Fruit fly (Drosophila melanogaster) whole organism, embryonic: ENCODE measurements around the gene AsnRS.

ENCODE experiments used
- Adf1 ChIP-seq: fragments of 200-800 bp; sonication (Bioruptor generic); IDR thresholded peaks from 2 replicates; pipeline ENCODE4 v1.3.6; 2022; ENCODE audit warnings: missing biosample characterization, missing genetic modification characterization
- Asciz ChIP-seq: fragments of 200-800 bp; sonication (Bioruptor generic); optimal IDR thresholded peaks from 2 replicates; lab custom pipeline; 2017; ENCODE audit warnings: missing biosample characterization, mild to moderate bottlenecking, missing genetic modification characterization, missing genetic modification reagents
- CG1024 ChIP-seq: fragments of 200-800 bp; sonication (Bioruptor generic); IDR thresholded peaks from 2 replicates; pipeline ENCODE4 v1.3.6; 2022; ENCODE audit warnings: missing biosample characterization, missing genetic modification characterization
- CG10274 ChIP-seq: fragments of 200-800 bp; sonication (Bioruptor generic); optimal IDR thresholded peaks from 3 replicates; lab custom pipeline; 2017; ENCODE audit warnings: missing biosample characterization, mild to moderate bottlenecking, missing genetic modification characterization
- CG10654 ChIP-seq: fragments of 200-800 bp; sonication (Bioruptor generic); optimal IDR thresholded peaks from 2 replicates; lab custom pipeline; 2016; ENCODE audit warnings: missing biosample characterization, missing genetic modification characterization
- CG10959 ChIP-seq: fragments of 200-800 bp; sonication (Bioruptor generic); IDR thresholded peaks from 2 replicates; pipeline ENCODE4 v1.3.6; 2022; ENCODE audit warnings: missing biosample characterization, missing genetic modification characterization
- CG10979 ChIP-seq: fragments of 200-800 bp; sonication (Bioruptor generic); optimal IDR thresholded peaks from 2 replicates; lab custom pipeline; 2018; ENCODE audit warnings: missing biosample characterization, mild to moderate bottlenecking, missing genetic modification characterization, moderate library complexity
- CG11456 ChIP-seq: fragments of 200-800 bp; sonication (Bioruptor generic); IDR thresholded peaks from 3 replicates; pipeline ENCODE4 v1.3.6; 2022; ENCODE audit warnings: missing biosample characterization, missing genetic modification characterization
- CG12219 ChIP-seq: fragments of 200-800 bp; sonication (Bioruptor generic); optimal IDR thresholded peaks from 3 replicates; lab custom pipeline; 2018; ENCODE audit warnings: missing biosample characterization, mild to moderate bottlenecking, missing genetic modification characterization
- CG12236 ChIP-seq: fragments of 200-800 bp; sonication (Bioruptor generic); optimal IDR thresholded peaks from 2 replicates; lab custom pipeline; 2016; ENCODE audit warnings: missing biosample characterization, missing genetic modification characterization
- CG15011 ChIP-seq: fragments of 200-800 bp; sonication (Bioruptor generic); optimal IDR thresholded peaks from 3 replicates; lab custom pipeline; 2018; ENCODE audit warnings: missing biosample characterization, mild to moderate bottlenecking, missing genetic modification characterization
- CG15479 ChIP-seq: fragments of 200-800 bp; sonication (Bioruptor generic); optimal IDR thresholded peaks from 3 replicates; lab custom pipeline; 2019; ENCODE audit warnings: missing biosample characterization, mild to moderate bottlenecking, missing genetic modification characterization, moderate library complexity
- CG16815 ChIP-seq: fragments of 200-800 bp; sonication (Bioruptor generic); optimal IDR thresholded peaks from 3 replicates; lab custom pipeline; 2017; ENCODE audit warnings: missing biosample characterization, mild to moderate bottlenecking, missing genetic modification characterization
- CG17829 ChIP-seq: fragments of 200-800 bp; optimal IDR thresholded peaks from 2 replicates; lab custom pipeline; 2019; ENCODE audit warnings: missing biosample characterization, mild to moderate bottlenecking, missing genetic modification characterization, moderate library complexity
- CG3065 ChIP-seq: fragments of 200-800 bp; sonication (Bioruptor generic); optimal IDR thresholded peaks from 2 replicates; lab custom pipeline; 2016; ENCODE audit warnings: missing biosample characterization, missing genetic modification characterization
- CG3407 ChIP-seq: fragments of 200-800 bp; sonication (Bioruptor generic); optimal IDR thresholded peaks from 2 replicates; lab custom pipeline; 2018; ENCODE audit warnings: missing biosample characterization, mild to moderate bottlenecking, missing genetic modification characterization
- CG4282 ChIP-seq: fragments of 200-800 bp; sonication (Bioruptor generic); optimal IDR thresholded peaks from 2 replicates; lab custom pipeline; 2016; ENCODE audit warnings: missing biosample characterization, missing genetic modification characterization
- CG4328 ChIP-seq: fragments of 200-800 bp; sonication (Bioruptor generic); optimal IDR thresholded peaks from 3 replicates; lab custom pipeline; 2017; ENCODE audit warnings: missing biosample characterization, missing genetic modification reagents, missing genetic modification characterization
- CG4360 ChIP-seq: fragments of 200-800 bp; sonication (Bioruptor generic); IDR thresholded peaks from 2 replicates; pipeline ENCODE4 v1.3.6; 2022; ENCODE audit warnings: missing biosample characterization, missing genetic modification characterization
- CG6683 ChIP-seq: fragments of 200-800 bp; sonication (Bioruptor generic); optimal IDR thresholded peaks from 2 replicates; lab custom pipeline; 2017; ENCODE audit warnings: missing biosample characterization, mild to moderate bottlenecking, missing genetic modification characterization, missing genetic modification reagents
- CG7271 ChIP-seq: fragments of 200-800 bp; sonication (Bioruptor generic); optimal IDR thresholded peaks from 2 replicates; lab custom pipeline; 2018; ENCODE audit warnings: missing biosample characterization, mild to moderate bottlenecking, missing genetic modification characterization, moderate library complexity
- CG7372 ChIP-seq: fragments of 200-800 bp; sonication (Bioruptor generic); IDR thresholded peaks from 2 replicates; pipeline ENCODE4 v1.3.6; 2022; ENCODE audit warnings: missing biosample characterization, missing genetic modification characterization
- CG9727 ChIP-seq: fragments of 200-800 bp; sonication (Bioruptor generic); optimal IDR thresholded peaks from 3 replicates; lab custom pipeline; 2017; ENCODE audit warnings: missing biosample characterization, mild to moderate bottlenecking, missing genetic modification characterization
- Dek ChIP-seq: fragments of 200-800 bp; sonication (Bioruptor generic); optimal IDR thresholded peaks from 3 replicates; lab custom pipeline; 2019; ENCODE audit warnings: missing biosample characterization, mild to moderate bottlenecking, missing genetic modification characterization, moderate library complexity
- Drgx ChIP-seq: fragments of 200-800 bp; sonication (Bioruptor generic); IDR thresholded peaks from 2 replicates; pipeline ENCODE4 v1.3.6; 2022; ENCODE audit warnings: missing biosample characterization, missing genetic modification characterization
- GATAe ChIP-seq: fragments of 200-800 bp; sonication (Bioruptor generic); conservative IDR thresholded peaks from 2 replicates; pipeline ENCODE4 v1.3.6; 2022; ENCODE audit warnings: missing biosample characterization, missing genetic modification characterization
- HLH54F ChIP-seq: fragments of 200-800 bp; sonication (Bioruptor generic); optimal IDR thresholded peaks from 3 replicates; lab custom pipeline; 2016; ENCODE audit warnings: missing biosample characterization, missing genetic modification characterization
- Hmr ChIP-seq: fragments of 200-800 bp; sonication (Bioruptor generic); optimal IDR thresholded peaks from 3 replicates; lab custom pipeline; 2017; ENCODE audit warnings: mild to moderate bottlenecking, missing biosample characterization, missing genetic modification reagents, missing genetic modification characterization
- Hr78 ChIP-seq, 2 experiments: fragments of 200-800 bp in 1 of 2; fragments of >200 bp in 1 of 2; sonication (Bioruptor generic) in 1 of 2; optimal IDR thresholded peaks; 2 replicates each; lab custom pipeline; 2017 to 2019; ENCODE audit warnings: missing biosample characterization in 2 of 2, missing genetic modification characterization in 2 of 2, mild to moderate bottlenecking in 1 of 2, moderate library complexity in 1 of 2
- Lim3 ChIP-seq: fragments of 200-800 bp; sonication (Bioruptor generic); IDR thresholded peaks from 2 replicates; pipeline ENCODE4 v1.3.6; 2022; ENCODE audit warnings: missing biosample characterization, missing genetic modification characterization
- MESR4 ChIP-seq: fragments of 200-800 bp; sonication (Bioruptor generic); optimal IDR thresholded peaks from 2 replicates; lab custom pipeline; 2018; ENCODE audit warnings: missing biosample characterization, mild to moderate bottlenecking, missing genetic modification characterization, moderate library complexity
- Myb ChIP-seq: fragments of 200-800 bp; sonication (Bioruptor generic); optimal IDR thresholded peaks from 2 replicates; lab custom pipeline; 2016; ENCODE audit warnings: missing biosample characterization, missing genetic modification characterization
- Nf-YB ChIP-seq: fragments of 200-800 bp; sonication (Bioruptor generic); optimal IDR thresholded peaks from 3 replicates; lab custom pipeline; 2019; ENCODE audit warnings: missing biosample characterization, mild to moderate bottlenecking, missing genetic modification characterization, moderate library complexity
- Ravus ChIP-seq: fragments of 200-800 bp; sonication (Bioruptor generic); IDR thresholded peaks from 2 replicates; pipeline ENCODE4 v1.3.6; 2022; ENCODE audit warnings: missing biosample characterization, missing genetic modification characterization
- abd-A ChIP-seq: fragments of 200-800 bp; sonication (Bioruptor generic); optimal IDR thresholded peaks from 3 replicates; lab custom pipeline; 2019; ENCODE audit warnings: missing biosample characterization, mild to moderate bottlenecking, missing genetic modification characterization, moderate library complexity
- chn ChIP-seq: fragments of 200-800 bp; sonication (Bioruptor generic); optimal IDR thresholded peaks from 2 replicates; lab custom pipeline; 2016; ENCODE audit warnings: missing biosample characterization, missing genetic modification characterization
- dan ChIP-seq: fragments of 200-800 bp; sonication (Bioruptor generic); IDR thresholded peaks from 2 replicates; pipeline ENCODE4 v1.3.6; 2022; ENCODE audit warnings: missing biosample characterization, missing genetic modification characterization
- dati ChIP-seq: fragments of 200-800 bp; sonication (Bioruptor generic); IDR thresholded peaks from 2 replicates; pipeline ENCODE4 v1.3.6; 2022; ENCODE audit warnings: missing biosample characterization, missing genetic modification characterization
- dpn ChIP-seq, 2 experiments: fragments of 200-800 bp; sonication (Bioruptor generic); optimal IDR thresholded peaks; 3 replicates each; lab custom pipeline; 2016; ENCODE audit warnings: missing biosample characterization in 2 of 2, missing genetic modification characterization in 2 of 2
- emc ChIP-seq: fragments of 200-800 bp; sonication (Bioruptor generic); optimal IDR thresholded peaks from 2 replicates; lab custom pipeline; 2016; ENCODE audit warnings: missing biosample characterization, missing genetic modification characterization
- en ChIP-seq: fragments of 200-800 bp; sonication (Bioruptor generic); optimal IDR thresholded peaks from 2 replicates; lab custom pipeline; 2016; ENCODE audit warnings: missing biosample characterization, missing genetic modification characterization
- ewg ChIP-seq: fragments of 200-800 bp; sonication (Bioruptor generic); optimal IDR thresholded peaks from 3 replicates; lab custom pipeline; 2017; ENCODE audit warnings: mild to moderate bottlenecking, missing biosample characterization, missing genetic modification reagents, missing genetic modification characterization
- grn ChIP-seq: fragments of 200-800 bp; sonication (Bioruptor generic); optimal IDR thresholded peaks from 3 replicates; lab custom pipeline; 2017; ENCODE audit warnings: missing biosample characterization, missing genetic modification characterization
- hb ChIP-seq: fragments of 200-800 bp; sonication (Bioruptor generic); IDR thresholded peaks from 3 replicates; pipeline ENCODE4 v1.3.6; 2022; ENCODE audit warnings: missing biosample characterization, missing genetic modification characterization; ENCODE audit not compliant: partially characterized antibody
- kay ChIP-seq: fragments of 200-800 bp; sonication (Bioruptor generic); optimal IDR thresholded peaks from 2 replicates; lab custom pipeline; 2016; ENCODE audit warnings: missing biosample characterization, missing genetic modification characterization
- pita ChIP-seq: fragments of 200-800 bp; sonication (Bioruptor generic); optimal IDR thresholded peaks from 2 replicates; lab custom pipeline; 2017; ENCODE audit warnings: missing biosample characterization, mild to moderate bottlenecking, missing genetic modification characterization
- schlank ChIP-seq: fragments of 200-800 bp; sonication (Bioruptor generic); optimal IDR thresholded peaks from 2 replicates; lab custom pipeline; 2018; ENCODE audit warnings: missing biosample characterization, mild to moderate bottlenecking, missing genetic modification characterization
- tap ChIP-seq: fragments of 200-800 bp; optimal IDR thresholded peaks from 3 replicates; lab custom pipeline; 2019; ENCODE audit warnings: missing biosample characterization, mild to moderate bottlenecking, missing genetic modification characterization, moderate library complexity
- tin ChIP-seq: fragments of 200-800 bp; sonication (Bioruptor generic); optimal IDR thresholded peaks from 3 replicates; lab custom pipeline; 2016; ENCODE audit warnings: missing biosample characterization, missing genetic modification characterization
- tx ChIP-seq: fragments of 200-800 bp; sonication (Bioruptor generic); optimal IDR thresholded peaks from 2 replicates; lab custom pipeline; 2016; ENCODE audit warnings: missing biosample characterization, missing genetic modification characterization

Gene AsnRS

dm6 chr2L:19181153-19181892 is 49.6 kb upstream of the AsnRS start, which contains the start of gene CG17568 (continued):
- TF ChIP-seq CG11456 (GFP tag; lab: Robert Waterston, UW) (no peak), tx (GFP tag; lab: Kevin White, UChicago) (no peak), CG12219 (GFP tag; lab: Kevin White, UChicago) (no peak), CG12236 (GFP tag; lab: Kevin White, UChicago) (no peak), MESR4 (GFP tag; lab: Kevin White, UChicago) (peak; percentile 75), Myb (GFP tag; lab: Kevin White, UChicago) (peak; percentile 81), Drgx (GFP tag; lab: Robert Waterston, UW) (no peak), tin (peak; percentile 1), Dek (tag; lab: Kevin White, UChicago) (no peak), CG16815 (GFP tag; lab: Kevin White, UChicago) (no peak), CG15479 (GFP tag; lab: Kevin White, UChicago) (no peak), hb (GFP tag; lab: Robert Waterston, UW) (no peak), CG10959 (GFP tag; lab: Robert Waterston, UW) (peak; percentile 97), abd-A (no peak), CG10274 (GFP tag; lab: Kevin White, UChicago) (no peak), Lim3 (GFP tag; lab: Robert Waterston, UW) (no peak), CG3407 (GFP tag; lab: Kevin White, UChicago) (no peak), pita (GFP tag; lab: Kevin White, UChicago) (no peak), CG4282 (no peak), tap (tag; lab: Kevin White, UChicago) (no peak), Ravus (GFP tag; lab: Robert Waterston, UW) (no peak), Hmr (GFP tag; lab: Kevin White, UChicago) (no peak), grn (GFP tag; lab: Kevin White, UChicago) (no peak), dati (no peak), HLH54F (GFP tag; lab: Kevin White, UChicago) (peak; percentile 3), en (GFP tag; lab: Kevin White, UChicago) (no peak), CG4328 (GFP tag; lab: Kevin White, UChicago) (no peak), Nf-YB (no peak), CG9727 (GFP tag; lab: Kevin White, UChicago) (no peak), Adf1 (GFP tag; lab: Robert Waterston, UW) (no peak), Hr78 (GFP tag; optimal IDR thresholded peaks at IDR 0.05; lab: Kevin White, UChicago) (no peak), CG10654 (no peak), dan (GFP tag; lab: Robert Waterston, UW) (no peak), ewg (GFP tag; lab: Kevin White, UChicago) (no peak), CG10979 (tag; lab: Kevin White, UChicago) (peak; percentile 3), Asciz (no peak), CG15011 (GFP tag; lab: Kevin White, UChicago) (no peak), CG17829 (peak; percentile 23), CG1024 (no peak), schlank (tag; lab: Kevin White, UChicago) (no peak), GATAe (GFP tag; lab: Robert Waterston, UW) (no peak), kay (GFP tag; lab: Kevin White, UChicago) (no peak), CG7372 (no peak), chn (GFP tag; lab: Kevin White, UChicago) (no peak), CG3065 (GFP tag; lab: Kevin White, UChicago) (no peak), dpn (GFP tag; optimal IDR thresholded peaks at IDR 0.05; lab: Kevin White, UChicago) (peak in 1 of 2 experiments; percentile 4), CG7271 (tag; lab: Kevin White, UChicago) (no peak), CG6683 (GFP tag; lab: Kevin White, UChicago) (no peak), CG4360 (no peak), emc (GFP tag; lab: Kevin White, UChicago) (no peak)
